Fruit fly (Drosophila melanogaster): ENCODE measurements around the gene out.

The out gene

DNA sequence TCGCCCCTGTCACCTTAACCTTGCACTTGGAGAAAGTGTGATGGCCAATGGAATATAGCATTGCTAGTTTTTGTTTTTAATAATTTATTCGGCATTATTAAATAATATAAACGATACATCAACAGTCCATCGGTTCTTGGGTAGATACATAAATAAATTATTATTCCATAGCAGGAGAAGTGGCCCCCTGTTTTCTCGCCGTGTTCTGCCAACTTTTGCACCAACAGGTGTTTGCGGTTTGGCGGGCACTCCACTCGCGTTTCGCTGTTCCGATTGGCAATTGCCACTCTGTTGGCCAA, 1.9 kb upstream of the out start (continued):
- TF ChIP-seq ATbp (GFP tag; optimal IDR thresholded peaks at IDR 0.05) (peak; percentile 77), grn (GFP tag; optimal IDR thresholded peaks at IDR 0.05) (peak; percentile 2), row (GFP tag; IDR thresholded peaks at IDR 0.05) (peak; percentile 89), CG1529 (GFP tag; optimal IDR thresholded peaks at IDR 0.05) (peak; percentile 54), HmgD (GFP tag; optimal IDR thresholded peaks at IDR 0.05) (no peak), psq (GFP tag; optimal IDR thresholded peaks at IDR 0.05) (peak; percentile 13), stc (GFP tag; IDR thresholded peaks at IDR 0.05) (peak; percentile 56; the same call in 1 of the 2 replicates), onecut (GFP tag; IDR thresholded peaks at IDR 0.05) (peak; percentile 71), Camta (GFP tag; optimal IDR thresholded peaks at IDR 0.05) (peak; percentile 57), Atf3 (GFP tag; optimal IDR thresholded peaks at IDR 0.05) (peak; percentile 57), slbo (GFP tag; IDR thresholded peaks at IDR 0.05) (peak; percentile 95), en (GFP tag; optimal IDR thresholded peaks at IDR 0.05) (peak; percentile 23), inv (GFP tag; IDR thresholded peaks at IDR 0.05; ENCODE audit: partially characterized antibody) (no peak), sug (tag; optimal IDR thresholded peaks at IDR 0.05) (peak; percentile 67), nerfin-1 (tag; optimal IDR thresholded peaks at IDR 0.05) (peak; percentile 50), Elba2 (GFP tag; optimal IDR thresholded peaks at IDR 0.05) (no peak), p53 (GFP tag; optimal IDR thresholded peaks at IDR 0.05) (no peak), Aef1 (GFP tag; IDR thresholded peaks at IDR 0.05) (peak; percentile 75), bcd (GFP tag; optimal IDR thresholded peaks at IDR 0.05) (peak; percentile 78), sim (GFP tag; IDR thresholded peaks at IDR 0.05) (peak; percentile 54; the same call in 1 of the 2 replicates), Dip2 (GFP tag; IDR thresholded peaks at IDR 0.05) (no peak), CG7987 (GFP tag; optimal IDR thresholded peaks at IDR 0.05) (peak; percentile 38), CG10431 (GFP tag; optimal IDR thresholded peaks at IDR 0.05) (no peak), HLH54F (GFP tag; optimal IDR thresholded peaks at IDR 0.05) (peak; percentile 78), CG7745 (tag; optimal IDR thresholded peaks at IDR 0.05) (no peak), CG10462 (GFP tag; optimal IDR thresholded peaks at IDR 0.05) (peak; percentile 35), chif (GFP tag; optimal IDR thresholded peaks at IDR 0.05) (peak; percentile 66 to 73), Six4 (GFP tag; optimal IDR thresholded peaks at IDR 0.05) (peak; percentile 52), Ets65A (GFP tag) (peak; percentile 57), H2.0 (GFP tag; IDR thresholded peaks at IDR 0.05) (peak; percentile 68), Eip74EF (GFP tag; optimal IDR thresholded peaks at IDR 0.05) (peak in 1 of 2 experiments; percentile 41), CG4360 (GFP tag; IDR thresholded peaks at IDR 0.05) (no peak; the same call in 1 of the 2 replicates), CG10147 (GFP tag; optimal IDR thresholded peaks at IDR 0.05) (peak; percentile 79), E2f1 (GFP tag; IDR thresholded peaks at IDR 0.05) (peak; percentile 75), CG6765 (GFP tag; optimal IDR thresholded peaks at IDR 0.05) (peak; percentile 79), CG14860 (GFP tag; IDR thresholded peaks at IDR 0.05; ENCODE audit: partially characterized antibody) (no peak), BtbVII (GFP tag; optimal IDR thresholded peaks at IDR 0.05) (peak; percentile 87), CG2129 (GFP tag; IDR thresholded peaks at IDR 0.05; ENCODE audit: partially characterized antibody) (no peak), CG8765 (GFP tag; IDR thresholded peaks at IDR 0.05) (peak; percentile 68; the same call in 1 of the 2 replicates), CG4424 (GFP tag; optimal IDR thresholded peaks at IDR 0.05) (peak; percentile 65), twi (tag; optimal IDR thresholded peaks at IDR 0.05) (peak; percentile 39), CG3847 (GFP tag; IDR thresholded peaks at IDR 0.05) (peak; percentile 83), CG6791 (GFP tag; IDR thresholded peaks at IDR 0.05; ENCODE audit: partially characterized antibody) (0 out of 3 replicates have a peak, but pooled peaks have one; percentile 2), Dad (GFP tag; optimal IDR thresholded peaks at IDR 0.05) (peak; percentile 59), CG11398 (GFP tag; optimal IDR thresholded peaks at IDR 0.05) (peak; percentile 20), CG9876 (GFP tag; optimal IDR thresholded peaks at IDR 0.05) (peak; percentile 1), CG1792 (GFP tag; optimal IDR thresholded peaks at IDR 0.05) (peak; percentile 61), D19A (tag; optimal IDR thresholded peaks at IDR 0.05) (peak; percentile 65), sob (GFP tag; IDR thresholded peaks at IDR 0.05) (peak; percentile 86), ssp (GFP tag; IDR thresholded peaks at IDR 0.05) (peak; percentile 66), pb (GFP tag; optimal IDR thresholded peaks at IDR 0.05) (no peak), gcm2 (GFP tag; optimal IDR thresholded peaks at IDR 0.05) (peak; percentile 46)

Data from whole organism, embryonic.